Fruit fly (Drosophila melanogaster) whole organism, embryonic: ENCODE results near the gene Nup153.

Source experiments
- BEAF-32 ChIP-seq: fragments of 200-800 bp; sonication (Bioruptor generic); optimal IDR thresholded peaks from 3 replicates; lab custom pipeline; 2017; ENCODE audit warnings: missing biosample characterization, missing genetic modification characterization, mild to moderate bottlenecking, moderate library complexity, missing genetic modification reagents
- CG10321 ChIP-seq: fragments of 200-800 bp; sonication (Bioruptor generic); IDR thresholded peaks from 2 replicates; pipeline ENCODE4 v1.3.6; 2022; ENCODE audit warnings: missing biosample characterization, missing genetic modification characterization
- CG10543 ChIP-seq: fragments of 200-800 bp; sonication (Bioruptor generic); optimal IDR thresholded peaks from 3 replicates; lab custom pipeline; 2017; ENCODE audit warnings: missing biosample characterization, mild to moderate bottlenecking, missing genetic modification characterization, moderate library complexity
- CG11398 ChIP-seq: fragments of 200-800 bp; sonication (Bioruptor generic); optimal IDR thresholded peaks from 2 replicates; lab custom pipeline; 2016; ENCODE audit warnings: missing biosample characterization, missing genetic modification characterization
- CG12744 ChIP-seq: fragments of 200-800 bp; sonication (Bioruptor generic); optimal IDR thresholded peaks from 2 replicates; lab custom pipeline; 2016; ENCODE audit warnings: missing biosample characterization, missing genetic modification characterization
- CG1603 ChIP-seq: fragments of 200-800 bp; sonication (Bioruptor generic); optimal IDR thresholded peaks from 2 replicates; lab custom pipeline; 2019; ENCODE audit warnings: missing biosample characterization, mild to moderate bottlenecking, missing genetic modification characterization, moderate library complexity
- CG1832 ChIP-seq: fragments of 200-800 bp; sonication (Bioruptor generic); optimal IDR thresholded peaks from 2 replicates; lab custom pipeline; 2017; ENCODE audit warnings: missing biosample characterization, mild to moderate bottlenecking, missing genetic modification characterization, inconsistent platforms
- CG18764 ChIP-seq: fragments of 200-800 bp; sonication (Bioruptor generic); optimal IDR thresholded peaks from 3 replicates; lab custom pipeline; 2016; ENCODE audit warnings: missing biosample characterization, missing genetic modification characterization
- CG31224 ChIP-seq: fragments of 200-800 bp; sonication (Bioruptor generic); IDR thresholded peaks from 2 replicates; pipeline ENCODE4 v1.3.6; 2022; ENCODE audit warnings: missing biosample characterization, missing genetic modification characterization
- CG32532 ChIP-seq: fragments of 200-800 bp; sonication (Bioruptor generic); IDR thresholded peaks from 2 replicates; pipeline ENCODE4 v1.3.6; 2022; ENCODE audit warnings: missing biosample characterization, missing genetic modification characterization
- CG32772 ChIP-seq: fragments of 200-800 bp; sonication (Bioruptor generic); IDR thresholded peaks from 2 replicates; pipeline ENCODE4 v1.3.6; 2022; ENCODE audit warnings: missing biosample characterization, missing genetic modification characterization
- CG34422 ChIP-seq: fragments of 200-800 bp; sonication (Bioruptor generic); IDR thresholded peaks from 3 replicates; pipeline ENCODE4 v1.3.6; 2022; ENCODE audit warnings: missing biosample characterization, missing genetic modification characterization
- CG3838 ChIP-seq: fragments of 200-800 bp; sonication (Bioruptor generic); optimal IDR thresholded peaks from 3 replicates; lab custom pipeline; 2016; ENCODE audit warnings: missing biosample characterization, missing genetic modification characterization
- CG4360 ChIP-seq: fragments of 200-800 bp; sonication (Bioruptor generic); IDR thresholded peaks from 2 replicates; pipeline ENCODE4 v1.3.6; 2022; ENCODE audit warnings: missing biosample characterization, missing genetic modification characterization
- CG7271 ChIP-seq: fragments of 200-800 bp; sonication (Bioruptor generic); optimal IDR thresholded peaks from 2 replicates; lab custom pipeline; 2018; ENCODE audit warnings: missing biosample characterization, mild to moderate bottlenecking, missing genetic modification characterization, moderate library complexity
- CG8478 ChIP-seq: fragments of >200 bp; optimal IDR thresholded peaks from 2 replicates; lab custom pipeline; 2018
- CG9797 ChIP-seq: fragments of 200-800 bp; sonication (Bioruptor generic); optimal IDR thresholded peaks from 3 replicates; lab custom pipeline; 2018; ENCODE audit warnings: missing biosample characterization, mild to moderate bottlenecking, missing genetic modification characterization
- D19A ChIP-seq: fragments of 200-800 bp; optimal IDR thresholded peaks from 3 replicates; lab custom pipeline; 2019; ENCODE audit warnings: missing biosample characterization, mild to moderate bottlenecking, missing genetic modification characterization, moderate library complexity
- Dll ChIP-seq: fragments of 200-800 bp; sonication (Bioruptor generic); IDR thresholded peaks from 4 replicates; pipeline ENCODE4 v1.3.6; 2022; ENCODE audit warnings: missing biosample characterization, missing genetic modification characterization; ENCODE audit not compliant: partially characterized antibody
- Drgx ChIP-seq: fragments of 200-800 bp; sonication (Bioruptor generic); IDR thresholded peaks from 2 replicates; pipeline ENCODE4 v1.3.6; 2022; ENCODE audit warnings: missing biosample characterization, missing genetic modification characterization
- Kr ChIP-seq: fragments of 200-800 bp; sonication (Bioruptor generic); optimal IDR thresholded peaks from 2 replicates; lab custom pipeline; 2017; ENCODE audit warnings: missing biosample characterization, mild to moderate bottlenecking, missing genetic modification characterization
- NK7.1 ChIP-seq: fragments of 200-800 bp; sonication (Bioruptor generic); optimal IDR thresholded peaks from 3 replicates; lab custom pipeline; 2016; ENCODE audit warnings: missing biosample characterization, missing genetic modification characterization
- Opbp ChIP-seq: fragments of 200-800 bp; sonication (Bioruptor generic); IDR thresholded peaks from 3 replicates; pipeline ENCODE4 v1.3.6; 2022; ENCODE audit warnings: missing biosample characterization, missing genetic modification characterization; ENCODE audit not compliant: partially characterized antibody
- Pdp1 ChIP-seq, 2 experiments: fragments of 200-800 bp; sonication (Bioruptor generic); optimal IDR thresholded peaks; 3 replicates each; lab custom pipeline; 2016; ENCODE audit warnings: missing biosample characterization in 2 of 2, missing genetic modification characterization in 2 of 2, mild to moderate bottlenecking in 1 of 2, moderate library complexity in 1 of 2
- Sox102F ChIP-seq: fragments of 200-800 bp; sonication (Bioruptor generic); optimal IDR thresholded peaks from 2 replicates; lab custom pipeline; 2018; ENCODE audit warnings: missing biosample characterization, mild to moderate bottlenecking, missing genetic modification characterization, moderate library complexity
- Taf1 ChIP-seq: fragments of 200-800 bp; sonication (Bioruptor generic); IDR thresholded peaks from 2 replicates; pipeline ENCODE4 v1.3.6; 2022; ENCODE audit warnings: missing biosample characterization, missing genetic modification characterization
- Trl ChIP-seq, 3 experiments: fragments of >200 bp in 2 of 3; fragments of 200-800 bp in 1 of 3; sonication (Bioruptor generic) in 1 of 3; optimal IDR thresholded peaks; 2 replicates in 1 of 3; 3 replicates in 2 of 3; lab custom pipeline; 2016 to 2017; ENCODE audit warnings: missing biosample characterization in 1 of 3, missing genetic modification characterization in 1 of 3
- bsh ChIP-seq, 2 experiments: fragments of 200-800 bp; sonication (Bioruptor generic); optimal IDR thresholded peaks; 2 replicates each; lab custom pipeline; 2017 to 2018; ENCODE audit warnings: mild to moderate bottlenecking in 2 of 2, missing biosample characterization in 2 of 2, missing genetic modification characterization in 2 of 2, moderate library complexity in 1 of 2
- btn ChIP-seq: fragments of 200-800 bp; sonication (Bioruptor generic); optimal IDR thresholded peaks from 2 replicates; lab custom pipeline; 2016; ENCODE audit warnings: missing biosample characterization, missing genetic modification characterization
- cg ChIP-seq: fragments of 200-800 bp; sonication (Bioruptor generic); optimal IDR thresholded peaks from 3 replicates; lab custom pipeline; 2019; ENCODE audit warnings: missing biosample characterization, mild to moderate bottlenecking, missing genetic modification characterization, moderate library complexity
- chinmo ChIP-seq: fragments of 200-800 bp; sonication (Bioruptor generic); IDR thresholded peaks from 4 replicates; pipeline ENCODE4 v1.3.6; 2022; ENCODE audit warnings: missing biosample characterization, missing genetic modification characterization; ENCODE audit not compliant: partially characterized antibody
- corto ChIP-seq: fragments of 200-800 bp; sonication (Bioruptor generic); optimal IDR thresholded peaks from 2 replicates; lab custom pipeline; 2016; ENCODE audit warnings: missing biosample characterization, mild to moderate bottlenecking, missing genetic modification characterization, moderate library complexity
- crol ChIP-seq: fragments of 200-800 bp; sonication (Bioruptor generic); IDR thresholded peaks from 2 replicates; pipeline ENCODE4 v1.3.6; 2022; ENCODE audit warnings: missing biosample characterization, missing genetic modification characterization
- ems ChIP-seq: fragments of 200-800 bp; sonication (Bioruptor generic); optimal IDR thresholded peaks from 3 replicates; lab custom pipeline; 2016; ENCODE audit warnings: missing biosample characterization, missing genetic modification characterization
- grn ChIP-seq: fragments of 200-800 bp; sonication (Bioruptor generic); optimal IDR thresholded peaks from 3 replicates; lab custom pipeline; 2017; ENCODE audit warnings: missing biosample characterization, missing genetic modification characterization
- hb ChIP-seq: fragments of 200-800 bp; sonication (Bioruptor generic); IDR thresholded peaks from 3 replicates; pipeline ENCODE4 v1.3.6; 2022; ENCODE audit warnings: missing biosample characterization, missing genetic modification characterization; ENCODE audit not compliant: partially characterized antibody
- klu ChIP-seq: fragments of 200-800 bp; sonication (Bioruptor generic); IDR thresholded peaks from 2 replicates; pipeline ENCODE4 v1.3.6; 2022; ENCODE audit warnings: missing biosample characterization, missing genetic modification characterization
- lbe ChIP-seq: fragments of 200-800 bp; sonication (Bioruptor generic); optimal IDR thresholded peaks from 2 replicates; lab custom pipeline; 2016; ENCODE audit warnings: missing biosample characterization, mild to moderate bottlenecking, missing genetic modification characterization
- nerfin-1 ChIP-seq: fragments of 200-800 bp; sonication (Bioruptor generic); optimal IDR thresholded peaks from 3 replicates; lab custom pipeline; 2019; ENCODE audit warnings: missing biosample characterization, mild to moderate bottlenecking, missing genetic modification characterization, moderate library complexity
- nom ChIP-seq: fragments of 200-800 bp; sonication (Bioruptor generic); optimal IDR thresholded peaks from 2 replicates; lab custom pipeline; 2017; ENCODE audit warnings: missing biosample characterization, missing genetic modification characterization, mild to moderate bottlenecking, moderate library complexity, missing genetic modification reagents
- phol ChIP-seq: fragments of 200-800 bp; sonication (Bioruptor generic); optimal IDR thresholded peaks from 3 replicates; lab custom pipeline; 2018; ENCODE audit warnings: missing biosample characterization, mild to moderate bottlenecking, missing genetic modification characterization, moderate library complexity
- rib ChIP-seq: fragments of 200-800 bp; sonication (Bioruptor generic); IDR thresholded peaks from 2 replicates; pipeline ENCODE4 v1.3.6; 2022; ENCODE audit warnings: missing biosample characterization, missing genetic modification characterization
- slou ChIP-seq: fragments of 200-800 bp; sonication (Bioruptor generic); optimal IDR thresholded peaks from 3 replicates; lab custom pipeline; 2016; ENCODE audit warnings: missing biosample characterization, missing genetic modification characterization
- sqz ChIP-seq: fragments of 200-800 bp; sonication (Bioruptor generic); optimal IDR thresholded peaks from 3 replicates; lab custom pipeline; 2018; ENCODE audit warnings: missing biosample characterization, mild to moderate bottlenecking, missing genetic modification characterization
- stc ChIP-seq: fragments of 200-800 bp; sonication (Bioruptor generic); IDR thresholded peaks from 2 replicates; pipeline ENCODE4 v1.3.6; 2022; ENCODE audit warnings: missing biosample characterization, missing genetic modification characterization
- stwl ChIP-seq: fragments of 200-800 bp; sonication (Bioruptor generic); optimal IDR thresholded peaks from 3 replicates; lab custom pipeline; 2018; ENCODE audit warnings: missing biosample characterization, mild to moderate bottlenecking, missing genetic modification characterization, moderate library complexity
- zen2 ChIP-seq: fragments of 200-800 bp; sonication (Bioruptor generic); IDR thresholded peaks from 3 replicates; pipeline ENCODE4 v1.3.6; 2022; ENCODE audit warnings: missing biosample characterization, missing genetic modification characterization; ENCODE audit not compliant: partially characterized antibody
- zfh1 ChIP-seq: fragments of 200-800 bp; sonication (Bioruptor generic); IDR thresholded peaks from 3 replicates; pipeline ENCODE4 v1.3.6; 2022; ENCODE audit warnings: missing biosample characterization, missing genetic modification characterization

The Nup153 gene

dm6 chrX:16598336-16598977 lies 584 bp upstream of the Nup153 start (continued):
- TF ChIP-seq zfh1 (GFP tag; lab: Robert Waterston, UW) (no peak), CG31224 (no peak)

dm6 chrX:16599770-16600169 lies 729 bp downstream of the Nup153 start:
- TF ChIP-seq sqz (GFP tag; lab: Kevin White, UChicago) (peak; percentile 90), NK7.1 (GFP tag; lab: Kevin White, UChicago) (no peak), crol (no peak), CG31224 (no peak), CG12744 (no peak), hb (GFP tag; lab: Robert Waterston, UW) (no peak), CG32532 (no peak), cg (GFP tag; lab: Kevin White, UChicago) (peak; percentile 74), Dll (GFP tag; lab: Robert Waterston, UW) (no peak), klu (GFP tag; lab: Robert Waterston, UW) (no peak), Trl (optimal IDR thresholded peaks at IDR 0.05; lab: Kevin White, UChicago) (peak; percentile 42 to 58), Trl (GFP tag; optimal IDR thresholded peaks at IDR 0.05; lab: Kevin White, UChicago) (no peak), chinmo (peak; percentile 68; the same call in 1 of the 4 replicates), lbe (GFP tag; lab: Kevin White, UChicago) (peak; percentile 60), Drgx (peak; percentile 86), grn (GFP tag; lab: Kevin White, UChicago) (no peak), CG34422 (GFP tag; lab: Robert Waterston, UW) (peak; percentile 29; the same call in 1 of the 3 replicates), bsh (GFP tag; optimal IDR thresholded peaks at IDR 0.05; lab: Kevin White, UChicago) (peak in 1 of 2 experiments; percentile 98), CG18764 (GFP tag; lab: Kevin White, UChicago) (no peak), stc (no peak), BEAF-32 (GFP tag; lab: Kevin White, UChicago) (no peak), Pdp1 (GFP tag; optimal IDR thresholded peaks at IDR 0.05; lab: Kevin White, UChicago) (peak in 1 of 2 experiments; percentile 61), CG9797 (GFP tag; lab: Kevin White, UChicago) (no peak), corto (GFP tag; lab: Kevin White, UChicago) (peak; percentile 67), phol (tag; lab: Kevin White, UChicago) (no peak), CG7271 (tag; lab: Kevin White, UChicago) (no peak), rib (GFP tag; lab: Robert Waterston, UW) (peak; percentile 37; the same call in 1 of the 2 replicates), CG11398 (no peak), CG32772 (GFP tag; lab: Robert Waterston, UW) (peak; percentile 63), nom (peak; percentile 100), CG1603 (tag; lab: Kevin White, UChicago) (no peak), CG1832 (peak; percentile 55), btn (no peak), CG3838 (GFP tag; lab: Kevin White, UChicago) (no peak), ems (no peak), zen2 (GFP tag; lab: Robert Waterston, UW) (peak; percentile 24; the same call in 1 of the 3 replicates), Sox102F (GFP tag; lab: Kevin White, UChicago) (no peak)

- TF ChIP-seq Taf1 (GFP tag; lab: Robert Waterston, UW) (no peak), Kr (GFP tag; lab: Kevin White, UChicago) (peak; percentile 46), cg (GFP tag; lab: Kevin White, UChicago) (peak; percentile 66), stwl (tag; lab: Kevin White, UChicago) (peak; percentile 7), slou (no peak), CG10543 (GFP tag; lab: Kevin White, UChicago) (no peak), CG4360 (GFP tag; lab: Robert Waterston, UW) (no peak), CG10321 (peak; percentile 81), D19A (peak; percentile 87), Trl (optimal IDR thresholded peaks at IDR 0.05; lab: Kevin White, UChicago) (peak in 1 of 2 experiments; percentile 31), Trl (GFP tag; optimal IDR thresholded peaks at IDR 0.05; lab: Kevin White, UChicago) (no peak), CG8478 (lab: Kevin White, UChicago) (peak; percentile 75), nerfin-1 (tag; lab: Kevin White, UChicago) (peak; percentile 84), nom (peak; percentile 35), Opbp (0 out of 3 replicates have a peak, but pooled peaks have one; percentile 15)
These were observed 8.8 kb downstream of the Nup153 start for dm6 chrX:16607828-16608227.
